Fruit fly (Drosophila melanogaster) whole organism, embryonic: ENCODE data around the gene Dyrk2.

Experiments used
- Bdp1 ChIP-seq: fragments of 200-800 bp; sonication (Bioruptor generic); optimal IDR thresholded peaks from 3 replicates; lab custom pipeline; 2016; ENCODE audit warnings: missing biosample characterization, missing genetic modification characterization
- CG10209 ChIP-seq: fragments of 200-800 bp; sonication (Bioruptor generic); optimal IDR thresholded peaks from 3 replicates; lab custom pipeline; 2017; ENCODE audit warnings: missing biosample characterization, mild to moderate bottlenecking, missing genetic modification characterization, missing genetic modification reagents
- CG11398 ChIP-seq: fragments of 200-800 bp; sonication (Bioruptor generic); optimal IDR thresholded peaks from 2 replicates; lab custom pipeline; 2016; ENCODE audit warnings: missing biosample characterization, missing genetic modification characterization
- CG11504 ChIP-seq: fragments of 200-800 bp; sonication (Bioruptor generic); optimal IDR thresholded peaks from 3 replicates; lab custom pipeline; 2019; ENCODE audit warnings: missing biosample characterization, mild to moderate bottlenecking, missing genetic modification characterization, moderate library complexity
- CG11723 ChIP-seq: fragments of 200-800 bp; sonication (Bioruptor generic); optimal IDR thresholded peaks from 2 replicates; lab custom pipeline; 2017; ENCODE audit warnings: missing biosample characterization, mild to moderate bottlenecking, missing genetic modification characterization
- CG12391 ChIP-seq: fragments of 200-800 bp; sonication (Bioruptor generic); optimal IDR thresholded peaks from 3 replicates; lab custom pipeline; 2018; ENCODE audit warnings: missing biosample characterization, mild to moderate bottlenecking, missing genetic modification characterization, moderate library complexity
- CG14441 ChIP-seq: fragments of 200-800 bp; sonication (Bioruptor generic); IDR thresholded peaks from 2 replicates; pipeline ENCODE4 v1.3.6; 2022; ENCODE audit warnings: missing biosample characterization, missing genetic modification characterization
- CG15479 ChIP-seq: fragments of 200-800 bp; sonication (Bioruptor generic); optimal IDR thresholded peaks from 3 replicates; lab custom pipeline; 2019; ENCODE audit warnings: missing biosample characterization, mild to moderate bottlenecking, missing genetic modification characterization, moderate library complexity
- CG17612 ChIP-seq: fragments of 200-800 bp; sonication (Bioruptor generic); IDR thresholded peaks from 2 replicates; pipeline ENCODE4 v1.3.6; 2022; ENCODE audit warnings: missing biosample characterization, missing genetic modification characterization
- CG17829 ChIP-seq: fragments of 200-800 bp; optimal IDR thresholded peaks from 2 replicates; lab custom pipeline; 2019; ENCODE audit warnings: missing biosample characterization, mild to moderate bottlenecking, missing genetic modification characterization, moderate library complexity
- CG2199 ChIP-seq: fragments of 200-800 bp; sonication (Bioruptor generic); IDR thresholded peaks from 3 replicates; pipeline ENCODE4 v1.3.6; 2022; ENCODE audit warnings: missing biosample characterization, missing genetic modification characterization
- CG2678 ChIP-seq: fragments of 200-800 bp; sonication (Bioruptor generic); optimal IDR thresholded peaks from 3 replicates; lab custom pipeline; 2019; ENCODE audit warnings: missing biosample characterization, mild to moderate bottlenecking, missing genetic modification characterization, moderate library complexity
- CG4282 ChIP-seq: fragments of 200-800 bp; sonication (Bioruptor generic); optimal IDR thresholded peaks from 2 replicates; lab custom pipeline; 2016; ENCODE audit warnings: missing biosample characterization, missing genetic modification characterization
- CG5180 ChIP-seq: fragments of 200-800 bp; sonication (Bioruptor generic); optimal IDR thresholded peaks from 3 replicates; lab custom pipeline; 2017; ENCODE audit warnings: missing biosample characterization, missing genetic modification characterization, mild to moderate bottlenecking, moderate library complexity, missing genetic modification reagents
- CG6254 ChIP-seq: fragments of 200-800 bp; sonication (Bioruptor generic); optimal IDR thresholded peaks from 3 replicates; lab custom pipeline; 2017; ENCODE audit warnings: mild to moderate bottlenecking, missing biosample characterization, missing genetic modification reagents, missing genetic modification characterization
- CG6791 ChIP-seq: fragments of 200-800 bp; sonication (Bioruptor generic); IDR thresholded peaks from 3 replicates; pipeline ENCODE4 v1.3.6; 2022; ENCODE audit warnings: missing biosample characterization, missing genetic modification characterization; ENCODE audit not compliant: partially characterized antibody
- CG9727 ChIP-seq: fragments of 200-800 bp; sonication (Bioruptor generic); optimal IDR thresholded peaks from 3 replicates; lab custom pipeline; 2017; ENCODE audit warnings: missing biosample characterization, mild to moderate bottlenecking, missing genetic modification characterization
- CTCF ChIP-seq: fragments of 200-800 bp; sonication (Bioruptor generic); optimal IDR thresholded peaks from 2 replicates; lab custom pipeline; 2017; ENCODE audit warnings: missing biosample characterization, mild to moderate bottlenecking, missing genetic modification characterization, moderate library complexity
- Deaf1 ChIP-seq: fragments of 200-800 bp; optimal IDR thresholded peaks from 3 replicates; lab custom pipeline; 2019; ENCODE audit warnings: missing biosample characterization, mild to moderate bottlenecking, missing genetic modification characterization, moderate library complexity
- Drgx ChIP-seq: fragments of 200-800 bp; sonication (Bioruptor generic); IDR thresholded peaks from 2 replicates; pipeline ENCODE4 v1.3.6; 2022; ENCODE audit warnings: missing biosample characterization, missing genetic modification characterization
- E2f1 ChIP-seq: fragments of 200-800 bp; sonication (Bioruptor generic); IDR thresholded peaks from 2 replicates; pipeline ENCODE4 v1.3.6; 2022; ENCODE audit warnings: missing biosample characterization, missing genetic modification characterization
- Fer1 ChIP-seq: fragments of 200-800 bp; sonication (Bioruptor generic); optimal IDR thresholded peaks from 2 replicates; lab custom pipeline; 2017; ENCODE audit warnings: missing biosample characterization, mild to moderate bottlenecking, missing genetic modification characterization
- H15 ChIP-seq: fragments of 200-800 bp; sonication (Bioruptor generic); IDR thresholded peaks from 3 replicates; pipeline ENCODE4 v1.3.6; 2022; ENCODE audit warnings: missing biosample characterization, missing genetic modification characterization
- HLHmδ ChIP-seq: fragments of 200-800 bp; sonication (Bioruptor generic); optimal IDR thresholded peaks from 2 replicates; lab custom pipeline; 2018; ENCODE audit warnings: missing biosample characterization, mild to moderate bottlenecking, missing genetic modification characterization, moderate library complexity
- Hmr ChIP-seq: fragments of 200-800 bp; sonication (Bioruptor generic); optimal IDR thresholded peaks from 3 replicates; lab custom pipeline; 2017; ENCODE audit warnings: mild to moderate bottlenecking, missing biosample characterization, missing genetic modification reagents, missing genetic modification characterization
- Hr39 ChIP-seq: fragments of >200 bp; optimal IDR thresholded peaks from 2 replicates; lab custom pipeline; 2017
- Oli ChIP-seq: fragments of 200-800 bp; sonication (Bioruptor generic); optimal IDR thresholded peaks from 2 replicates; lab custom pipeline; 2018; ENCODE audit warnings: missing biosample characterization, mild to moderate bottlenecking, missing genetic modification characterization, moderate library complexity
- Rfx ChIP-seq: fragments of 200-800 bp; sonication (Bioruptor generic); IDR thresholded peaks from 2 replicates; pipeline ENCODE4 v1.3.6; 2022; ENCODE audit warnings: missing biosample characterization, missing genetic modification characterization
- ac ChIP-seq: fragments of 200-800 bp; sonication (Bioruptor generic); optimal IDR thresholded peaks from 3 replicates; lab custom pipeline; 2017; ENCODE audit warnings: missing biosample characterization, mild to moderate bottlenecking, missing genetic modification characterization
- br ChIP-seq: fragments of >200 bp; optimal IDR thresholded peaks from 2 replicates; lab custom pipeline; 2017
- cad ChIP-seq: fragments of >200 bp; optimal IDR thresholded peaks from 2 replicates; lab custom pipeline; 2017; ENCODE audit warnings: missing biosample characterization, missing genetic modification characterization
- chm ChIP-seq: fragments of 200-800 bp; sonication (Bioruptor generic); IDR thresholded peaks from 2 replicates; pipeline ENCODE4 v1.3.6; 2022; ENCODE audit warnings: missing biosample characterization, missing genetic modification characterization
- gem ChIP-seq: fragments of 200-800 bp; sonication (Bioruptor generic); optimal IDR thresholded peaks from 2 replicates; lab custom pipeline; 2019; ENCODE audit warnings: missing biosample characterization, mild to moderate bottlenecking, missing genetic modification characterization, moderate library complexity
- hkb ChIP-seq, 2 experiments: fragments of 200-800 bp in 1 of 2; fragments of >200 bp in 1 of 2; sonication (Bioruptor generic) in 1 of 2; IDR thresholded peaks in 1 of 2; optimal IDR thresholded peaks in 1 of 2; 2 replicates each; pipeline versions ENCODE4 v1.3.6 to Lab custom; 2017 to 2022; ENCODE audit warnings: missing biosample characterization in 1 of 2, missing genetic modification characterization in 1 of 2
- nmo ChIP-seq: fragments of 200-800 bp; sonication (Bioruptor generic); optimal IDR thresholded peaks from 2 replicates; lab custom pipeline; 2018; ENCODE audit warnings: missing biosample characterization, mild to moderate bottlenecking, missing genetic modification characterization, moderate library complexity
- nom ChIP-seq: fragments of 200-800 bp; sonication (Bioruptor generic); optimal IDR thresholded peaks from 2 replicates; lab custom pipeline; 2017; ENCODE audit warnings: missing biosample characterization, missing genetic modification characterization, mild to moderate bottlenecking, moderate library complexity, missing genetic modification reagents
- onecut ChIP-seq: fragments of 200-800 bp; sonication (Bioruptor generic); IDR thresholded peaks from 2 replicates; pipeline ENCODE4 v1.3.6; 2022; ENCODE audit warnings: missing biosample characterization, missing genetic modification characterization
- row ChIP-seq: fragments of 200-800 bp; sonication (Bioruptor generic); IDR thresholded peaks from 3 replicates; pipeline ENCODE4 v1.3.6; 2022; ENCODE audit warnings: missing biosample characterization, missing genetic modification characterization
- schlank ChIP-seq: fragments of 200-800 bp; sonication (Bioruptor generic); optimal IDR thresholded peaks from 2 replicates; lab custom pipeline; 2018; ENCODE audit warnings: missing biosample characterization, mild to moderate bottlenecking, missing genetic modification characterization
- sens ChIP-seq: fragments of 200-800 bp; sonication (Bioruptor generic); peaks from one replicate; lab custom pipeline; 2016; ENCODE audit warnings: missing biosample characterization, missing genetic modification characterization
- sens-2 ChIP-seq: fragments of 200-800 bp; sonication (Bioruptor generic); IDR thresholded peaks from 2 replicates; pipeline ENCODE4 v1.3.6; 2022; ENCODE audit warnings: missing biosample characterization, missing genetic modification characterization
- sr ChIP-seq: fragments of 200-800 bp; sonication (Bioruptor generic); IDR thresholded peaks from 3 replicates; pipeline ENCODE4 v1.3.6; 2022; ENCODE audit warnings: missing biosample characterization, missing genetic modification characterization
- stc ChIP-seq: fragments of 200-800 bp; sonication (Bioruptor generic); IDR thresholded peaks from 2 replicates; pipeline ENCODE4 v1.3.6; 2022; ENCODE audit warnings: missing biosample characterization, missing genetic modification characterization
- stwl ChIP-seq: fragments of 200-800 bp; sonication (Bioruptor generic); optimal IDR thresholded peaks from 3 replicates; lab custom pipeline; 2018; ENCODE audit warnings: missing biosample characterization, mild to moderate bottlenecking, missing genetic modification characterization, moderate library complexity
- tll ChIP-seq, 2 experiments: fragments of 200-800 bp in 1 of 2; fragments of >200 bp in 1 of 2; sonication (Bioruptor generic) in 1 of 2; optimal IDR thresholded peaks; 2 replicates each; lab custom pipeline; 2017 to 2019; ENCODE audit warnings: missing biosample characterization in 2 of 2, missing genetic modification characterization in 2 of 2, mild to moderate bottlenecking in 1 of 2, moderate library complexity in 1 of 2
- trem ChIP-seq: fragments of 200-800 bp; optimal IDR thresholded peaks from 3 replicates; lab custom pipeline; 2019; ENCODE audit warnings: missing biosample characterization, mild to moderate bottlenecking, missing genetic modification characterization, moderate library complexity
- twi ChIP-seq: fragments of 200-800 bp; optimal IDR thresholded peaks from 2 replicates; lab custom pipeline; 2019; ENCODE audit warnings: missing biosample characterization, mild to moderate bottlenecking, missing genetic modification characterization, moderate library complexity
- yki ChIP-seq: fragments of >200 bp; optimal IDR thresholded peaks from 3 replicates; lab custom pipeline; 2018
- zen ChIP-seq: fragments of 200-800 bp; sonication (Bioruptor generic); optimal IDR thresholded peaks from 3 replicates; lab custom pipeline; 2018; ENCODE audit warnings: missing biosample characterization, mild to moderate bottlenecking, missing genetic modification characterization, moderate library complexity
- zfh1 ChIP-seq: fragments of 200-800 bp; sonication (Bioruptor generic); IDR thresholded peaks from 3 replicates; pipeline ENCODE4 v1.3.6; 2022; ENCODE audit warnings: missing biosample characterization, missing genetic modification characterization

Dyrk2 gene

DNA sequence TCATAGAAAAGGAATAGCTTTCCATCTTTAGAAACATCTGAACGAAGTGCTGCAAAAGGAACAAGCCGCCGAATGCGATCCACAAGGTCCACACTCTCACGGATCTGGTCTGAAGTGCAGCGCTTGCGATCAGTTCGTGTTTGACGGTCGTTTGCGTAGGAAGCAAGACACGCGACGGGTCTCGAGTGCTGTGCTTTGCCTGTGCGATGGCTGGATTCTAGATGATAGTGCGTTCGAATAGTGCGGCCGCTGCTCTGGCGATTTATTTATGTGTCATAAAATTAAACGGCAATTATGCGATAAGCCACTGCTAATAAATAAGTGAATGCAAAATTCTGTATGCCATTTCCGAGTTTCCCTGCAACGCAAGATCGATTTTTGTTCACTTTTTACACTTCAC lies 29.0 kb upstream of the Dyrk2 start, which contains the start of gene wb (continued):
- no peak for TF ChIP-seq CG4282 (GFP tag; lab: Kevin White, UChicago)
- TF ChIP-seq Hr39 (lab: Kevin White, UChicago) = no peak
- TF ChIP-seq CG9727 = no peak
- TF ChIP-seq yki (lab: Kevin White, UChicago) = no peak
- TF ChIP-seq zfh1 (GFP tag; lab: Robert Waterston, UW) = 0 out of 3 replicates have a peak, but pooled peaks have one; percentile 4
- peak; percentile 80; the same call in 1 of the 2 replicates for TF ChIP-seq chm (GFP tag; lab: Robert Waterston, UW)
- TF ChIP-seq CG6791 (GFP tag; lab: Robert Waterston, UW) = peak; percentile 46; the same call in 2 of the 3 replicates
- TF ChIP-seq E2f1 = no peak
- TF ChIP-seq Deaf1 (tag; lab: Kevin White, UChicago) = peak; percentile 50
- peak; percentile 48 for TF ChIP-seq nom (GFP tag; lab: Kevin White, UChicago)
- TF ChIP-seq cad (GFP tag; lab: Kevin White, UChicago) = peak; percentile 51
- TF ChIP-seq zen = peak; percentile 13
- no peak for TF ChIP-seq Oli (tag; lab: Kevin White, UChicago)
- TF ChIP-seq trem (tag; lab: Kevin White, UChicago) = no peak
- TF ChIP-seq sens (GFP tag; lab: Kevin White, UChicago) = no peak
- TF ChIP-seq CTCF (GFP tag; lab: Kevin White, UChicago) = no peak
- peak; percentile 78 for TF ChIP-seq sr (GFP tag; lab: Robert Waterston, UW)
- no peak for TF ChIP-seq gem (tag; lab: Kevin White, UChicago)
- TF ChIP-seq CG15479 = peak; percentile 34
- no peak for TF ChIP-seq schlank
- TF ChIP-seq CG12391 = no peak
- TF ChIP-seq Rfx (GFP tag; lab: Robert Waterston, UW) = no peak
- TF ChIP-seq CG11398 (GFP tag; lab: Kevin White, UChicago) = no peak
- 0 out of 2 replicates have a peak, but pooled peaks have one; percentile 12 for TF ChIP-seq sens-2 (GFP tag; lab: Robert Waterston, UW)
- peak; percentile 94 for TF ChIP-seq CG2199 (GFP tag; lab: Robert Waterston, UW)
- no peak for TF ChIP-seq Hmr (GFP tag; lab: Kevin White, UChicago)
- no peak for TF ChIP-seq CG17612
- TF ChIP-seq twi (tag; lab: Kevin White, UChicago) = peak; percentile 3
- peak; percentile 92 for TF ChIP-seq CG5180 (GFP tag; lab: Kevin White, UChicago)
- no peak for TF ChIP-seq nmo
- peak; percentile 30 for TF ChIP-seq stwl (tag; lab: Kevin White, UChicago)
- no peak for TF ChIP-seq CG14441 (GFP tag; lab: Robert Waterston, UW)
- no peak for TF ChIP-seq CG17829 (tag; lab: Kevin White, UChicago)
- peak; percentile 77 for TF ChIP-seq CG11504 (tag; lab: Kevin White, UChicago)
- TF ChIP-seq HLHmδ (GFP tag; lab: Kevin White, UChicago) = peak; percentile 88
- TF ChIP-seq CG6254 (GFP tag; lab: Kevin White, UChicago) = no peak
- no peak for TF ChIP-seq CG11723 (GFP tag; lab: Kevin White, UChicago)
- TF ChIP-seq stc (GFP tag; lab: Robert Waterston, UW) = no peak
- peak; percentile 14; the same call in 1 of the 2 replicates for TF ChIP-seq Drgx (GFP tag; lab: Robert Waterston, UW)
- TF ChIP-seq, all 482 proteins: peak for 25

DNA sequence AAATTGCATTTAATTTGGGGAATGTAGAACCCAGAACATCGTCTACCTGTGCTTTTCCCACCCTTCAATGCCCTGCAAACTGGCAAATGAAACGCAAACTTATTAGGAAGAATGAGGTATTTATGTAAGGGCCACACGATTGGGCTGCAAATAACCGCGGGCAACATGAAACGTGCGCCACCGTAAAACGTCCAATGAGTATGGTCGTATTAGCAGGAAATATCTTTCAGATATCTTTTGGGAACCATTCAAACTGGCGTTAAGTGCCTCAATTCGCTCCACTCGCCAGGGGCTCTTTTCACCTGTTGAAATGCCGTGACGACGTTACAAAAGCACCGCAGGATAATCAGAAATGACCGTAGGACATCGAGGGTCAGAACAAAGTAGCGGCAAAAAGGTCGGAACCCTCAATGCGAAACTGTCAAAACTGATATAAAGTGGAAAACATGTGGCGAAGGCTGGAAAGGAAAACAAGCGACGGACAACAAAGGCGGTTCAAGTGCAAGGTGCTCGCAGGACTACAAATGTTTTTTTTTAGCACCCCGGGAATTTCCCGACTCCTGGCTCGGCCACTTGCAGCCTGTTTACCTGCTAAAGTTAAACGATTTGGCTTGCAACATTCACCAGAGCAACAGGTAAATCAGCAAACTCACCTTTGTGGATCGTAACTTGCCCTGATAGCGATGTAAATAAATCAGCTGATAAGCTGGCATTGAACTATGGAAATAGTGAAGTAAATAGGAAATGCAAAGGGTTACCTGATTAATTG lies 28.0 kb upstream of the Dyrk2 start:
- peak; percentile 16 for TF ChIP-seq CG11504 (tag; lab: Kevin White, UChicago)
- peak; percentile 57 for TF ChIP-seq cad (GFP tag; lab: Kevin White, UChicago)
- TF ChIP-seq CG2678 (tag; lab: Kevin White, UChicago) = no peak
- peak; percentile 48 for TF ChIP-seq ac
- no peak for TF ChIP-seq H15 (GFP tag; lab: Robert Waterston, UW)
- TF ChIP-seq onecut (GFP tag; lab: Robert Waterston, UW) = no peak
- no peak for TF ChIP-seq row (GFP tag; lab: Robert Waterston, UW)
- peak in 1 of 2 experiments; percentile 96 for TF ChIP-seq tll (GFP tag; optimal IDR thresholded peaks at IDR 0.05; lab: Kevin White, UChicago)
- TF ChIP-seq hkb (optimal IDR thresholded peaks at IDR 0.05; lab: Kevin White, UChicago) = no peak
- no peak for TF ChIP-seq hkb (GFP tag; IDR thresholded peaks at IDR 0.05; lab: Robert Waterston, UW)
- TF ChIP-seq CG15479 = peak; percentile 74
- no peak for TF ChIP-seq Bdp1
- no peak for TF ChIP-seq CG10209
- no peak for TF ChIP-seq Fer1
- TF ChIP-seq Hr39 (lab: Kevin White, UChicago) = no peak
- TF ChIP-seq br = no peak
